Worm (Caenorhabditis elegans) whole organism, L2 larva: ENCODE data around the gene M6.4.

Experiments used
- ZK546.5 ChIP-seq: sonication (generic microtip); optimal IDR thresholded peaks from 2 replicates; lab custom pipeline; 2017; ENCODE audit warnings: missing biosample characterization, missing genetic modification characterization
- aly-2 ChIP-seq: fragments of 150-350 bp; optimal IDR thresholded peaks from 2 replicates; lab custom pipeline; 2014; ENCODE audit warnings: missing biosample characterization, missing genetic modification characterization
- blmp-1 ChIP-seq: sonication (generic microtip); optimal IDR thresholded peaks from 2 replicates; lab custom pipeline; 2017; ENCODE audit warnings: missing genetic modification characterization, mild to moderate bottlenecking, missing compliant biosample characterization, antibody characterized with exemption, moderate library complexity; ENCODE audit not compliant: insufficient read depth
- ceh-82 ChIP-seq: fragments of 150-350 bp; optimal IDR thresholded peaks from 2 replicates; lab custom pipeline; 2014; ENCODE audit warnings: missing biosample characterization, missing genetic modification characterization
- elt-3 ChIP-seq: sonication (generic microtip); optimal IDR thresholded peaks from 2 replicates; lab custom pipeline; 2017; ENCODE audit warnings: missing biosample characterization, missing genetic modification characterization
- lsy-2 ChIP-seq, 2 experiments: fragments of 150-350 bp in 1 of 2; sonication (generic microtip) in 1 of 2; optimal IDR thresholded peaks; 2 replicates each; lab custom pipeline; 2014 to 2017; ENCODE audit warnings: missing biosample characterization in 2 of 2, missing genetic modification characterization in 2 of 2
- mdl-1 ChIP-seq, 2 experiments: fragments of 150-350 bp in 1 of 2; sonication (generic microtip) in 1 of 2; optimal IDR thresholded peaks; 2 replicates each; lab custom pipeline; 2017; ENCODE audit warnings: missing biosample characterization in 2 of 2, missing genetic modification characterization in 2 of 2
- nhr-12 ChIP-seq: fragments of 150-350 bp; optimal IDR thresholded peaks from 2 replicates; lab custom pipeline; 2014; ENCODE audit warnings: missing biosample characterization, missing genetic modification characterization
- skn-1 ChIP-seq: sonication (generic microtip); optimal IDR thresholded peaks from 2 replicates; lab custom pipeline; 2017; ENCODE audit warnings: missing biosample characterization, missing genetic modification characterization
- sma-9 ChIP-seq, 2 experiments: fragments of 150-350 bp in 1 of 2; sonication (generic microtip) in 1 of 2; optimal IDR thresholded peaks; 2 replicates each; lab custom pipeline; 2014 to 2016; ENCODE audit warnings: missing genetic modification characterization in 2 of 2, mild to moderate bottlenecking in 1 of 2, missing biosample characterization in 1 of 2, missing compliant biosample characterization in 1 of 2, missing genetic modification reagents in 1 of 2, moderate library complexity in 1 of 2
- snpc-4 ChIP-seq: fragments of 150-350 bp; optimal IDR thresholded peaks from 2 replicates; lab custom pipeline; 2014; ENCODE audit warnings: missing biosample characterization, missing genetic modification characterization
- unc-55 ChIP-seq: fragments of 150-350 bp; sonication (generic microtip); optimal IDR thresholded peaks from 3 replicates; lab custom pipeline; 2014; ENCODE audit warnings: missing biosample characterization, missing genetic modification reagents, missing genetic modification characterization
- unc-62 ChIP-seq: fragments of 150-350 bp; optimal IDR thresholded peaks from 2 replicates; lab custom pipeline; 2014; ENCODE audit warnings: missing biosample characterization, missing genetic modification reagents, missing genetic modification characterization
- zag-1 ChIP-seq: fragments of 150-350 bp; optimal IDR thresholded peaks from 2 replicates; lab custom pipeline; 2014; ENCODE audit warnings: missing biosample characterization, missing genetic modification characterization

- TF ChIP-seq ZK546.5 (tag; lab: Kevin White, UChicago) (no peak), zag-1 (tag; lab: Kevin White, UChicago) (no peak), snpc-4 (no peak), nhr-12 (tag; lab: Kevin White, UChicago) (no peak), lsy-2 (tag; optimal IDR thresholded peaks at IDR 0.05; lab: Kevin White, UChicago) (no peak), elt-3 (tag; lab: Kevin White, UChicago) (no peak), ceh-82 (tag; lab: Kevin White, UChicago) (no peak), skn-1 (tag; lab: Kevin White, UChicago) (no peak), unc-62 (GFP tag; lab: Kevin White, UChicago) (no peak), blmp-1 (no peak), sma-9 (GFP tag; optimal IDR thresholded peaks at IDR 0.05; lab: Kevin White, UChicago) (no peak), sma-9 (tag; optimal IDR thresholded peaks at IDR 0.05; lab: Kevin White, UChicago) (no peak), aly-2 (no peak), unc-55 (GFP tag; lab: Kevin White, UChicago) (no peak), mdl-1 (tag; optimal IDR thresholded peaks at IDR 0.05; lab: Kevin White, UChicago) (no peak)
Observed at ce11 chrX:666125-666524, 37.1 kb downstream of the M6.4 start, which contains the start of gene T19D7.5.
